Worm (Caenorhabditis elegans): ENCODE data around the gene C17H12.37.

DNA sequence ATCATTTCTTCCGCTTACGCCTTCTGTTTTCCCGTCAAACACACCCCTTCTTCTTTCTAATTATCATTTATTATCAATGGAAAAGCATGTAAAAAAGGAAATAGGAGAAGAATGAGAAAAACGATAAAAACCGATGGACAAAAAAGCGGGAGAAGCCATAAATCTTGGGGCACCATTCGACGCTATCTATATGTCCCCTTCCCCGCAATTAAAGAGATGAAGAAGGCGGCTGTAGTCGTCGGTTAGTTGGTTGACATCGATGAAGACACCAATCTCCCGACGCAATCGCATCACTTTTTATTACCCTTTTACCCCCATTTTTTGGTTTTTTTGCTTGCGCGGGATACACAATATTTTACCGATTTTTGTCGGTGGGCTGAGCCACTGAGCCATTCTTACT lies 28.7 kb downstream of the C17H12.37 start:
- no peak for TF ChIP-seq lin-15B (tag; optimal IDR thresholded peaks at IDR 0.05)
- no peak for TF ChIP-seq F26F4.8 (GFP tag; conservative IDR thresholded peaks at IDR 0.05)
- TF ChIP-seq ztf-11 (tag; optimal IDR thresholded peaks at IDR 0.05), result no peak
- TF ChIP-seq jun-1 (tag; optimal IDR thresholded peaks at IDR 0.05), result no peak
- TF ChIP-seq nhr-77 (tag; optimal IDR thresholded peaks at IDR 0.05), result no peak
- TF ChIP-seq nhr-76 (tag; optimal IDR thresholded peaks at IDR 0.05), result no peak
- no peak for TF ChIP-seq nhr-11 (tag; optimal IDR thresholded peaks at IDR 0.05)
- no peak for TF ChIP-seq unc-130 (GFP tag; optimal IDR thresholded peaks at IDR 0.05)
